Worm (Caenorhabditis elegans): Measurements from ENCODE around the gene ddo-1.

The ddo-1 gene

DNA sequence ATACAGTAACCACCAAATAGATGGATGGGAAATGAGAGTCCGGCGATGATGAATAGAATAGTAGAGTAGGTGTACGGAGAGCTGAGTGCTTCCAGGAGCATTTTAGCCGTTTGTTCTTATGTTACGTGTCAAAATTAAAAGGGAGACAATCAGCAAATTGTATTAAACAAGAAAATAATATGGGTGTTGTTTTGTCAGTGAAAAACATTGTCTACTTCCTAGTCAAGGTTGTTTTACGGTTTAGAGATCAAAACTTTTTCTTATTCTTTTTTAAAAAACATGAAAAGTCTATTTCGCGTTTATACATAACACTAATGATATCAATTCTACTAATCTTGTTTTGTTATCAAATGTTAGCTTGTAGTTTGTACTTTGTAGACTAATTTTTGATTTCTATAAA lies 17.0 kb upstream of the ddo-1 start, which contains the start of gene srh-289:
TSS of gene srh-289 (minus strand) at position 101 of the 400 bp plus-strand sequence.
- TF ChIP-seq K11D2.4 (GFP tag; IDR thresholded peaks at IDR 0.05) (no peak), lin-40 (tag; optimal IDR thresholded peaks at IDR 0.05) (no peak), hlh-26 (GFP tag; conservative IDR thresholded peaks at IDR 0.05) (no peak), hsf-1 (GFP tag; IDR thresholded peaks at IDR 0.05) (no peak), ztf-25 (GFP tag; IDR thresholded peaks at IDR 0.05) (no peak), rec-8 (tag; optimal IDR thresholded peaks at IDR 0.05) (no peak), sptf-2 (GFP tag; optimal IDR thresholded peaks at IDR 0.05) (no peak), rpc-1 (optimal IDR thresholded peaks at IDR 0.05) (no peak), rpc-1 (tag; optimal IDR thresholded peaks at IDR 0.05) (no peak), attf-6 (GFP tag; IDR thresholded peaks at IDR 0.05) (no peak), ceh-40 (GFP tag; IDR thresholded peaks at IDR 0.05) (no peak), lin-35 (GFP tag; optimal IDR thresholded peaks at IDR 0.05) (no peak), lag-1 (GFP tag; IDR thresholded peaks at IDR 0.05) (no peak), bed-1 (GFP tag; IDR thresholded peaks at IDR 0.05) (no peak), hmg-20 (GFP tag; IDR thresholded peaks at IDR 0.05) (no peak), F23B12.7 (tag; optimal IDR thresholded peaks at IDR 0.05; ENCODE audit: insufficient read depth) (no peak), bed-2 (GFP tag; IDR thresholded peaks at IDR 0.05) (no peak)

DNA sequence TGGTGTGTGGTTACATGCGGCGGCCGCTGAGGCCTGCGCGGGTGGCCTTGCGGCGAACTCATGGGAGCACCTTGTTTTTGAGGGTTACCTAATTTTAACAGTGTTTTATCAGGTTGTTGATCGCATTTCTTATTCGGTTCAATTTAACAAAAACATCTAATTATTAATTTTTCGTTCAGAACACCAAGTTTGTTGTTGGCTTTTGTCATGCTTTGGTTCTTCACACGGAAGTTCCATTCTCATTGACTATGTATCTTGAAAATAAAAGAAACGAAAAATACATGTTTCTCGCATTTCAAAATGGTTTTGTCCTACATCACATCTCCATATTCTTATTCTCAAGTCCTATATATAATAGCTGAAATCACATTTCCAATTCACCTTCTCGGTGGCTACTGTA lies 13.2 kb upstream of the ddo-1 start, which contains the start of gene srh-290:
TSS of gene srh-290 (plus strand) at position 301 of the 400 bp plus-strand sequence.
- no peak for TF ChIP-seq attf-6 (GFP tag; IDR thresholded peaks at IDR 0.05)
- no peak for TF ChIP-seq F10E7.11 (tag; optimal IDR thresholded peaks at IDR 0.05)
- no peak for TF ChIP-seq ztf-28 (GFP tag; IDR thresholded peaks at IDR 0.05)
- TF ChIP-seq nhr-90 (tag; optimal IDR thresholded peaks at IDR 0.05), result no peak
- TF ChIP-seq F22D6.2 (tag; optimal IDR thresholded peaks at IDR 0.05), result no peak
- TF ChIP-seq mcd-1 (GFP tag; IDR thresholded peaks at IDR 0.05), result no peak

DNA sequence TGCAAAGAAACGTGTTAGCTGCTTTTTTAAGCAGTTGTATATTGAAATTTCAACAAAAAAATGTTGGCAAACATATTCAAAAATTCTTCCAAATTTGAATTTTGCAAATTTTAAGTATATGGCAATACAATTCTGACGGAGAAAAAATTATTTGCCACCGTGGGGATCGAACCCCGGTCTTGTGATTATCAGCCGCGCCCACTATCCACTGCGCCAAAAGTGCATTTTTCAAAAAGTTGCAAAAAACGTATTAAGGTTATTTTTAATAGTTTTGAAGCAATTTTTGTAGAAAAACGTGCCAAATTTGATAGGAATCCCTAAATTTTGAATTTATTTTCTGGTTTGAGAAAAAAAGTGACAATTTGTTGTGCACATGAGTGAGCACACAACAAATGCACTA lies 7.3 kb upstream of the ddo-1 start:
- no peak for TF ChIP-seq nhr-179 (tag; optimal IDR thresholded peaks at IDR 0.05)
- no peak for TF ChIP-seq egl-44 (GFP tag; IDR thresholded peaks at IDR 0.05)
- no peak for TF ChIP-seq egl-18 (GFP tag; IDR thresholded peaks at IDR 0.05)
- peak; percentile 53 for TF ChIP-seq tbp1 (GFP tag; optimal IDR thresholded peaks at IDR 0.05)
- no peak for TF ChIP-seq ztf-22 (GFP tag; optimal IDR thresholded peaks at IDR 0.05)
- no peak for TF ChIP-seq lsy-27 (tag; optimal IDR thresholded peaks at IDR 0.05; ENCODE audit: borderline replicate concordance, insufficient read depth)
- no peak for TF ChIP-seq let-526 (GFP tag; IDR thresholded peaks at IDR 0.05)
- no peak for TF ChIP-seq nhr-27 (tag; optimal IDR thresholded peaks at IDR 0.05)
- no peak for TF ChIP-seq rec-8 (tag; optimal IDR thresholded peaks at IDR 0.05)
- no peak for TF ChIP-seq ceh-100 (GFP tag; IDR thresholded peaks at IDR 0.05)
- no peak for TF ChIP-seq nhr-80 (tag; optimal IDR thresholded peaks at IDR 0.05)
- no peak for TF ChIP-seq ztf-18 (tag; optimal IDR thresholded peaks at IDR 0.05)
- TF ChIP-seq attf-5 (GFP tag; optimal IDR thresholded peaks at IDR 0.05), result no peak
- no peak for TF ChIP-seq lin-26 (GFP tag; IDR thresholded peaks at IDR 0.05)
- no peak for TF ChIP-seq rpc-1 (optimal IDR thresholded peaks at IDR 0.05)
- TF ChIP-seq rpc-1 (tag; optimal IDR thresholded peaks at IDR 0.05), result peak; percentile 41

DNA sequence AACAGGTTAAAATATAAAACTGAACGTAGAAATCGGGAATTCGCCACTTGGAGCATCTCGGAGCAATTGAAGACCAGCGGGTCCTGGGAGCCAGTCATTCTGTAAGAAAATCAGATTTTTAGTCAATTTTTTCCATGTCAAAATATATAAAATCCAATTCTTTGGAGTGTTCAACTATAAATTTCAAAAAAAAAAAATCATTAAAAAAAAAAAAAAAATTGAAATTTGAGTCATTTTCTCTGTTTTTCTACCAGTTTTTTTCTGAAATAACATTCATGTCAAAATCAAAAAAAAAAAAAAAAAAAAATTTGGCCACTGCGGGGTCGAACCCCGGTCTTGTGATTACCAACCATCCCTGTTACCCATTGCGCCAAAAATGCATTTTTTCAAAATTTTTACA lies 6.5 kb upstream of the ddo-1 start, which contains the start of gene srab-12:
TSS of gene srab-12 (minus strand) at position 101 of the 400 bp plus-strand sequence.
- TF ChIP-seq madf-3 (GFP tag; IDR thresholded peaks at IDR 0.05) (no peak), F22D6.2 (tag; optimal IDR thresholded peaks at IDR 0.05) (no peak), ekl-4 (GFP tag; IDR thresholded peaks at IDR 0.05) (no peak), T07F8.4 (tag; optimal IDR thresholded peaks at IDR 0.05) (no peak), lsl-1 (GFP tag; optimal IDR thresholded peaks at IDR 0.05) (no peak), Y67H2A.10 (GFP tag; conservative IDR thresholded peaks at IDR 0.05) (no peak), nhr-80 (tag; optimal IDR thresholded peaks at IDR 0.05) (no peak), akir-1 (GFP tag; optimal IDR thresholded peaks at IDR 0.05) (no peak), efl-1 (GFP tag; optimal IDR thresholded peaks at IDR 0.05) (no peak), tlf-1 (GFP tag; optimal IDR thresholded peaks at IDR 0.05) (no peak), hmg-1.2 (GFP tag; IDR thresholded peaks at IDR 0.05) (no peak), sdz-38 (tag; optimal IDR thresholded peaks at IDR 0.05) (no peak), let-526 (GFP tag; IDR thresholded peaks at IDR 0.05) (no peak), hlh-12 (tag; optimal IDR thresholded peaks at IDR 0.05) (no peak)
